Fruit fly (Drosophila melanogaster): ENCODE results near the gene CG8036.

Gene CG8036

DNA sequence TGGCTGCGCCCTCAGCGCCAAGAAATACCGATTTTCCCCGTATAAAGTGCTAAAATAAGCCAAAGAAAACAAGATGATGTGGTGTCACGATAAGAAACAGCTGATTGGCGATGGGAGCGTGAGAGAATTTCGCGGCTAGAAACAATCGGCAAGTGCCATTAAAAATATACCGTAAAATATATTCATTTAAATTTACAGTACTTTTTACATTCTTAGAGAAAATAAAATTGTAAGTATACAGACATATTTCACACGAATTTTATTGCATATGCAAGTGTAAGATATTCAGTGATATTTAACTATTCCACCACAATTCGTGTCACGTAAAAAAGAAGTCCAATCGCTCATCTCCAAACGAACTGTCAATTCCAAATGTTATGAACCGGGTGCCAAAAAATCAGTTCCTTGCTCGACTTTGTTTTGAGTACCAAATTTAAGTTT lies 8.9 kb downstream of the CG8036 start, which contains the start of the genes Unc50, CG11755 and CG8043 (continued):
- TF ChIP-seq Chrac-16 (GFP tag; optimal IDR thresholded peaks at IDR 0.05) (peak; percentile 78), gcm (GFP tag; optimal IDR thresholded peaks at IDR 0.05) (peak; percentile 73), org-1 (GFP tag; optimal IDR thresholded peaks at IDR 0.05) (no peak), CG2875 (GFP tag; optimal IDR thresholded peaks at IDR 0.05) (peak; percentile 51), kni (GFP tag; optimal IDR thresholded peaks at IDR 0.05) (peak; percentile 52), Dp (GFP tag; optimal IDR thresholded peaks at IDR 0.05) (peak; percentile 30), al (GFP tag; IDR thresholded peaks at IDR 0.05) (peak; percentile 81), p53 (GFP tag; optimal IDR thresholded peaks at IDR 0.05) (no peak), sob (GFP tag; IDR thresholded peaks at IDR 0.05) (peak; percentile 81), CG33213 (GFP tag; optimal IDR thresholded peaks at IDR 0.05) (peak; percentile 59), CG17359 (tag; optimal IDR thresholded peaks at IDR 0.05) (peak; percentile 68), Hand (GFP tag; optimal IDR thresholded peaks at IDR 0.05) (no peak), Bteb2 (GFP tag; optimal IDR thresholded peaks at IDR 0.05) (peak; percentile 53), sens-2 (GFP tag; IDR thresholded peaks at IDR 0.05) (no peak), luna (GFP tag; optimal IDR thresholded peaks at IDR 0.05) (peak; percentile 48), grau (tag; optimal IDR thresholded peaks at IDR 0.05) (peak; percentile 84), gce (GFP tag; IDR thresholded peaks at IDR 0.05) (no peak), CG32767 (GFP tag; IDR thresholded peaks at IDR 0.05) (peak; percentile 32; the same call in 1 of the 2 replicates), CG11696 (GFP tag; IDR thresholded peaks at IDR 0.05) (no peak), cwo (GFP tag; optimal IDR thresholded peaks at IDR 0.05) (peak; percentile 49), CG31388 (GFP tag; optimal IDR thresholded peaks at IDR 0.05) (peak; percentile 30), CG1603 (tag; optimal IDR thresholded peaks at IDR 0.05) (peak; percentile 78), CG4404 (GFP tag; IDR thresholded peaks at IDR 0.05) (peak; percentile 78), CG1647 (GFP tag; optimal IDR thresholded peaks at IDR 0.05) (peak; percentile 67), amos (GFP tag; IDR thresholded peaks at IDR 0.05; ENCODE audit: partially characterized antibody) (peak; percentile 93), Dll (GFP tag; IDR thresholded peaks at IDR 0.05; ENCODE audit: partially characterized antibody) (peak; percentile 100), Ptx1 (GFP tag; IDR thresholded peaks at IDR 0.05) (peak; percentile 75), ftz-f1 (GFP tag; optimal IDR thresholded peaks at IDR 0.05) (no peak), Nf-YB (GFP tag; optimal IDR thresholded peaks at IDR 0.05) (peak; percentile 62), Neu2 (GFP tag; optimal IDR thresholded peaks at IDR 0.05; ENCODE audit: borderline replicate concordance) (no peak), CG7839 (tag; optimal IDR thresholded peaks at IDR 0.05) (peak; percentile 80), CG6654 (GFP tag; optimal IDR thresholded peaks at IDR 0.05) (peak; percentile 10), Hr51 (GFP tag; optimal IDR thresholded peaks at IDR 0.05) (peak in 1 of 2 experiments; percentile 64), en (GFP tag; optimal IDR thresholded peaks at IDR 0.05) (peak; percentile 8), gfzf (GFP tag; optimal IDR thresholded peaks at IDR 0.05) (peak; percentile 85), onecut (GFP tag; IDR thresholded peaks at IDR 0.05) (peak; percentile 58), dm (GFP tag; optimal IDR thresholded peaks at IDR 0.05) (no peak), da (GFP tag; optimal IDR thresholded peaks at IDR 0.05) (no peak), pnt (GFP tag; optimal IDR thresholded peaks at IDR 0.05) (peak; percentile 52), Xbp1 (GFP tag; optimal IDR thresholded peaks at IDR 0.05) (peak; percentile 91), CG3847 (GFP tag; IDR thresholded peaks at IDR 0.05) (peak; percentile 89), CG11093 (GFP tag; IDR thresholded peaks at IDR 0.05) (peak; percentile 73; the same call in 2 of the 3 replicates), btn (GFP tag; optimal IDR thresholded peaks at IDR 0.05) (no peak), ssp (GFP tag; IDR thresholded peaks at IDR 0.05) (peak; percentile 70), jumu (GFP tag; optimal IDR thresholded peaks at IDR 0.05) (peak; percentile 70), phol (tag; optimal IDR thresholded peaks at IDR 0.05) (peak; percentile 88), CG8359 (GFP tag; optimal IDR thresholded peaks at IDR 0.05; ENCODE audit: borderline replicate concordance) (no peak)

Measured in whole organism, embryonic.